Worm (Caenorhabditis elegans): ENCODE data around the gene glt-4.

ce11 chrX:6365715-6366114 lies 37.5 kb upstream of the glt-4 start, which contains the start of gene C03B1.3:
- no peak for TF ChIP-seq pes-1 (GFP tag; IDR thresholded peaks at IDR 0.05)
- TF ChIP-seq ceh-13 (GFP tag; optimal IDR thresholded peaks at IDR 0.05), result no peak
- no peak for TF ChIP-seq hnd-1 (tag; optimal IDR thresholded peaks at IDR 0.05)
- no peak for TF ChIP-seq B0310.2 (tag; optimal IDR thresholded peaks at IDR 0.05)
